Fruit fly (Drosophila melanogaster): ENCODE measurements around the gene Nepl20.

dm6 chr3R:28845377-28845876, 35.2 kb upstream of the Nepl20 start:
- TF ChIP-seq CG8478 (optimal IDR thresholded peaks at IDR 0.05) (no peak), CTCF (optimal IDR thresholded peaks at IDR 0.05) (no peak)
